Fruit fly (Drosophila melanogaster): ENCODE data around the gene CG3793.

The CG3793 gene

DNA sequence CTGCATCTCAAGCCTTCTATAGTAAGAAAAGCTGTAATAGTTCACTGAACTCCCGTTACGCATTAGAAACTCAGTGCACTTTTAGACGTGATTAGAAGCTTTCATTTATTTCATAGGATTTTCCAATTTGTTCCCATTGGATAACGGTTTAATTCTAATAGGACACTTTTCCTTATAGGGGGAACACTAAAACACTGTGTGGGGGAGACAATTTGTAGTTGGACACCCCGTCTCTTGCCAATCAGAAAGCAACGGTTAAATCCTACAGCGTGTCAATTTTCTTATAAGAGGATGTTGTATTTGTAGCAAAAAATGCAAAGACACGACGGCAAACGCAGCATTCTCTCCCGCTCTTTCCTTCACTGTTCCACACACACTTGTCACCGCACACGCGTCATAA is 18.0 kb upstream of the CG3793 start:
- no peak for TF ChIP-seq CG12299 (tag; optimal IDR thresholded peaks at IDR 0.05)
- 0 out of 2 replicates have a peak, but pooled peaks have one; percentile 7 for TF ChIP-seq hbn (GFP tag; IDR thresholded peaks at IDR 0.05; ENCODE audit: partially characterized antibody)
- TF ChIP-seq Elba2 (GFP tag; optimal IDR thresholded peaks at IDR 0.05) = peak; percentile 96
- peak; percentile 77 to 98 for TF ChIP-seq insv (GFP tag; optimal IDR thresholded peaks at IDR 0.05)
- TF ChIP-seq HLH4C (GFP tag; IDR thresholded peaks at IDR 0.05; ENCODE audit: partially characterized antibody) = no peak
- TF ChIP-seq zen (tag; optimal IDR thresholded peaks at IDR 0.05) = peak; percentile 12

DNA sequence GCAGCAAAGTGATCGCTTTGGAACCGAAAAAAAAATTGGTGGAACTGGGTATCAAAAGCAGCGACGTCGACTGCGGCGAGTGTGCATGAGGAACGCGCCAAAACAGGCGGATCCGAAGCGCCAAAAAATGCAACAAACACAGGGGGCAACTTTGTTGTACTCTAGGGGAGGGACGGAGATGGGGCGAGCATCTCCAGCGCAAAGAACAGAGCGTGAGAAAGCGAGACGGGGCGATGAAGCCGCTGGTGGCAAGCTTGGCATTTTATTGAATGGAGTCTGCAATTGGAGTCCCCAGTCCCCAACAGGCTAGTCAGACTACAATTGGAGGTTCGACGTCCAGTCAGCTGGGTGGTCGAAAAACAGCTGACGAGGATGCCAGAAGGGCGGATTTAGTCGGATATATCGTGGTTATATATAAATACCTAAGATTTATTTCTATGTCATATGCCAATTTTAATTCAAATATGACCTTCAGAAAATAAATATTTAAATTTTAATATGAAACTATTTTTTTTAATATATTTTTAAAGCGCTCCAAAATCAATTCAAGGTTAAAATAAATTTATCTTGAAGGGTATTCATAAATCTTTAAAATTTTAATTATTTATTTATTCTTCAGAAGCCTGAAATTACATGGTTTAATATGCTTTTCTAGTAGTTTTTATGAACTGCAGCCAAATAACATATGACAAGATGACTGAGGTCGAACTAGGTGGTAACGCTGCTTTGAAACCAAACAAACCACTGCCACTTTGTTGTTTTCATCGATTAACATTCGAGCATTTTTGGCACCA is 17.2 kb upstream of the CG3793 start:
- no peak for TF ChIP-seq cg (GFP tag; optimal IDR thresholded peaks at IDR 0.05)
- TF ChIP-seq tup (GFP tag; optimal IDR thresholded peaks at IDR 0.05) = peak; percentile 39
- TF ChIP-seq CG7556 (GFP tag; optimal IDR thresholded peaks at IDR 0.05) = peak; percentile 96
- TF ChIP-seq Tbp (GFP tag; optimal IDR thresholded peaks at IDR 0.05) = no peak
- TF ChIP-seq CG13624 (GFP tag; optimal IDR thresholded peaks at IDR 0.05) = no peak
- peak; percentile 90 for TF ChIP-seq Hmr (GFP tag; optimal IDR thresholded peaks at IDR 0.05)
- TF ChIP-seq Spps (tag; optimal IDR thresholded peaks at IDR 0.05) = peak; percentile 88
- TF ChIP-seq jigr1 (GFP tag; IDR thresholded peaks at IDR 0.05) = no peak
- peak; percentile 52 for TF ChIP-seq onecut (GFP tag; IDR thresholded peaks at IDR 0.05)
- TF ChIP-seq CG1602 (GFP tag; optimal IDR thresholded peaks at IDR 0.05) = peak; percentile 86
- TF ChIP-seq Asciz (GFP tag; optimal IDR thresholded peaks at IDR 0.05) = no peak
- TF ChIP-seq wek (GFP tag; optimal IDR thresholded peaks at IDR 0.05) = no peak
- no peak for TF ChIP-seq p53 (GFP tag; optimal IDR thresholded peaks at IDR 0.05)
- no peak for TF ChIP-seq chinmo (GFP tag; IDR thresholded peaks at IDR 0.05; ENCODE audit: partially characterized antibody)
- TF ChIP-seq grn (GFP tag; optimal IDR thresholded peaks at IDR 0.05) = no peak
- TF ChIP-seq tap (tag; optimal IDR thresholded peaks at IDR 0.05) = peak; percentile 87
- no peak for TF ChIP-seq crc (GFP tag; optimal IDR thresholded peaks at IDR 0.05)
- no peak for TF ChIP-seq amos (GFP tag; IDR thresholded peaks at IDR 0.05; ENCODE audit: partially characterized antibody)
- TF ChIP-seq lov (optimal IDR thresholded peaks at IDR 0.05) = no peak
- 0 out of 3 replicates have a peak, but pooled peaks have one; percentile 41 for TF ChIP-seq lov (GFP tag; IDR thresholded peaks at IDR 0.05)
- TF ChIP-seq MESR4 (GFP tag; optimal IDR thresholded peaks at IDR 0.05) = no peak
- no peak for TF ChIP-seq CG4707 (GFP tag; optimal IDR thresholded peaks at IDR 0.05)
- peak; percentile 23 for TF ChIP-seq CG7745 (tag; optimal IDR thresholded peaks at IDR 0.05)
- peak; percentile 97 for TF ChIP-seq CG15696 (tag; optimal IDR thresholded peaks at IDR 0.05)
- TF ChIP-seq Dip3 (GFP tag; optimal IDR thresholded peaks at IDR 0.05) = peak; percentile 35
- no peak for TF ChIP-seq CG17612 (GFP tag; IDR thresholded peaks at IDR 0.05)
- peak; percentile 72; the same call in 2 of the 3 replicates for TF ChIP-seq Optix (GFP tag; IDR thresholded peaks at IDR 0.05)
- TF ChIP-seq CG4404 (GFP tag; IDR thresholded peaks at IDR 0.05) = no peak; the same call in none of the 2 replicates
- no peak for TF ChIP-seq sna (GFP tag; IDR thresholded peaks at IDR 0.05; ENCODE audit: partially characterized antibody)
- peak; percentile 82 for TF ChIP-seq zfh1 (GFP tag; IDR thresholded peaks at IDR 0.05)
- peak; percentile 79 for TF ChIP-seq CG32767 (GFP tag; IDR thresholded peaks at IDR 0.05)
- peak; percentile 77 for TF ChIP-seq ttk (GFP tag; IDR thresholded peaks at IDR 0.05)
- TF ChIP-seq MTF-1 (GFP tag; optimal IDR thresholded peaks at IDR 0.05; ENCODE audit: borderline replicate concordance) = peak; percentile 29
- TF ChIP-seq run (tag; optimal IDR thresholded peaks at IDR 0.05) = peak; percentile 84
- peak; percentile 84 for TF ChIP-seq CG32532 (GFP tag; IDR thresholded peaks at IDR 0.05)
- no peak for TF ChIP-seq CG16779 (GFP tag; IDR thresholded peaks at IDR 0.05)
- no peak for TF ChIP-seq shn (GFP tag; optimal IDR thresholded peaks at IDR 0.05)
- peak; percentile 76 for TF ChIP-seq CG13894 (tag; optimal IDR thresholded peaks at IDR 0.05)
- TF ChIP-seq en (GFP tag; optimal IDR thresholded peaks at IDR 0.05) = no peak
- peak; percentile 88 for TF ChIP-seq CG10267 (tag; optimal IDR thresholded peaks at IDR 0.05)
- TF ChIP-seq CG11398 (GFP tag; optimal IDR thresholded peaks at IDR 0.05) = peak; percentile 6

Data from whole organism, embryonic.